Fruit fly (Drosophila melanogaster): ENCODE data around the gene CG43198.

The CG43198 gene

dm6 chrX:7453236-7453635, at the start of gene CG43198:
Gene CG43198 (minus strand): TSS chrX:7453336.
- TF ChIP-seq noc (tag; optimal IDR thresholded peaks at IDR 0.05) = no peak

DNA sequence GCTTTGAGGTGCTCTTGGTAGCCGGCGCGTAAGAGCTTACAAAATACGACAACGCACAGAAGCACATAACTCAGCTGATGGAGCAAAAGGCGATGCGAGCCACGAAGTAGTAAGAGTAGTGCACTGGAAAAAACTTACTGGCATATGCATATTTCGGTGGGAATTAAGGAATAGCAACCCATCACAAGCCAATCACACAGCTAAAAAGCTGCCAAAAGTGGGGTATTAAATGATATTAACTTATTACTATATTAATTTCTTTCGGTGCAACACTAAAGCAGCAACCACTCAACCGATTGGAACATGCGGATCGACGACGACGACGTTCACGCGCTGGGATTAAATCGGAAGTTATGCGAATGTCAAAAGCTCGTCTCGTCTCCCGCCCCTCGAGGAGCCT, 37.8 kb upstream of the CG43198 start:
- TF ChIP-seq noc (tag; optimal IDR thresholded peaks at IDR 0.05) = no peak

DNA sequence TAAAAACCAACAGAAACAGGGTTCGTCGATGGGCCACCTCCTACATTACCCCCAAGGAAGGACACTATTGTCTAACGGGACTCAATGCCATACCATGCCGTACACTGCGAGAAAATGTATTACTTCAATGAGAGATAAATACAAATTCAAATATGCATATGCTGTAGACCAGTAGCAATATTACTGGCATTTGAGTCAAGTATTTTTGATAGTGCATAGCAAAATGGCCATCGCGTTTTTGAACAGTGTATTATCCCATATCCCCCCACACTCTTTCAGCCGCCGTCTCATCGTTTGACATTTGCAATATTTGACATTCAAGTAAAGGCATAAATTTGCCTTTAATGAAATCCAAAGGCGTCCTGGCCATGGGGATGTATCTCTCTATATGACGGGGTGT, 35.1 kb upstream of the CG43198 start:
- TF ChIP-seq noc (tag; optimal IDR thresholded peaks at IDR 0.05) = no peak

- no peak for TF ChIP-seq noc (tag; optimal IDR thresholded peaks at IDR 0.05)
Observed at dm6 chrX:7486294-7486693, 33.2 kb upstream of the CG43198 start.

DNA sequence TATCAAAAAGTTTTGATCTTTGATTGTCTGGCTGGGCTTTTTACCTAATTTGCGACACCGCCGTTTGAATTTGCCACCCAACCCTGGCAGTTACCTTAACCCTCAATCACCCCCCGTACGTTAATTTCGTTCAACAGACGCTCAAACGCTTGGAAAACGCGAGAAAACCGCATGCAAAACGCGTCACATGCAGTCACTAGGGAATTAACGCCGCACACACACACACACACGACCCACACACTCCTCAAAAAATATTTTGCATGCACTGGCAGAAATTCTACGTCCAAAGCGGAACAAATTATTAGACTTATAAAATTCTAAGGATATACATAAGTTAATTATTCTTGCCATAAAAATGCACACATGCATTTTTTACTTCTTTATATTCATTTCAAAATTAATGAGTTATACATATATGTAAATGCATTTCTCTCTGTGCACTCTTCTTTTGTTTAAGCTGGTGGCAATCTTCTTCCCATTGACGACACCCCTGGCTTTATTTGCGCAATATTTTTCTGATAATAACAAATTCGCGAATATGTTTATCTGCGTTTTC, 22.1 kb upstream of the CG43198 start:
- TF ChIP-seq noc (tag; optimal IDR thresholded peaks at IDR 0.05) = no peak

DNA sequence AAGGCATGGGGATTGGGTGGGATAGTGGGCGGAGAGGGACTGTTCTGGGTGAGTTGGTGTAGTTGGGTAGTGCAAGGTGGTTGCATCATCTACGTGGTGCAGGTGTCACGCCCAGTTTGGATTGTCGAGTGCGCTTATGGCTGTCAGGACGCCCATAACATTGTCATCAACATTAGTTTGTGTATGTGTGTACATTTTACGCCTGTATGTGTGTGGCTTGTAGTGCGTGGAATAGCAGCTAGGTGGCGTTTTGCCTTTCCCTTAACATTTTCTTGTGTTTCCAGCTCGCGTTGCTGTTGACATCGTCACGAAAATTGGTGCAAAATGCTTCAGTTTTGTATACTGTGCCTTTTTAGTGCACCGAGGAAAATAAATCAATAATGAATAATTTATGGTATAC, 13.2 kb upstream of the CG43198 start:
- TF ChIP-seq noc (tag; optimal IDR thresholded peaks at IDR 0.05) = no peak

DNA sequence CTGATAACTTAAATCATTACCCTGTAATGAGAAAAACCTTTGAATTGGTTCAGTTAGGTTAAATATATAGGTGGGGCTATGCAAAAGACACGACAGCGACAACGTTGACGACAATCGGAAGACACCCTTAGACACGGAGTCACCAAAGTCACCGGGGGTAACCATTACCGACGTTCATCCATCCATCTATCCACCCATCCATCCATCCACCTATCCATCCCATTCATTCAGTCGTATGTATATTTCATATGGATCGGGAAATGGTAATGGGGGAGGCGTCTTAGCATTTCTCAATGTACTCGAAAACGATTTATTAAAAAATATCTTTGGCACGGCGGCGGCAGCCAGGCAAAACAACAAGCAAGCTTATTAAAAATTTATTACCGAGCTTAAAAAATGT, 9.0 kb upstream of the CG43198 start:
- no peak for TF ChIP-seq noc (tag; optimal IDR thresholded peaks at IDR 0.05)

- no peak for TF ChIP-seq noc (tag; optimal IDR thresholded peaks at IDR 0.05)
Observed at dm6 chrX:7451909-7452308, 1.2 kb downstream of the CG43198 start, which contains the start of gene CG11368. Gene CG11368 (plus strand): TSS chrX:7452209.

DNA sequence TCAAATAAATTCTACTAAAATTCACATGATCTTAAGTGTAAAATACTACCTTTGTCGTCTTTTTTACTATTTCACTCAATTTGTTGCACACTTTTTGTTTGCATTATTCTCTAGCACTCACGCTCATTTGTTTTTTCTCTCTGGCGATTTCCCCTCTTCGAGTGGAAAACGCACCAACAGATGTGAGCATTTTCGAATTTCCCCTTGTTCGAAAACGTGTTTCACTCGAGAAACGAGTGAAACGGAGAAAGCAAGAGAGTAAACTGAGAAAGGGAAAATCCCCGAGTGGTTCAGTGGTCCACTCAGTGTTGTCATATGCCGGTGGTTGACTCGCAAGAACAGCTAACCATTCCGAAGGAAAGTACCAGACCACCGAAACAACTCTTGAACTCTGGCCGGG, 8.1 kb downstream of the CG43198 start:
- no peak for TF ChIP-seq noc (tag; optimal IDR thresholded peaks at IDR 0.05)

dm6 chrX:7432393-7432792, 20.7 kb downstream of the CG43198 start:
- no peak for TF ChIP-seq noc (tag; optimal IDR thresholded peaks at IDR 0.05)

DNA sequence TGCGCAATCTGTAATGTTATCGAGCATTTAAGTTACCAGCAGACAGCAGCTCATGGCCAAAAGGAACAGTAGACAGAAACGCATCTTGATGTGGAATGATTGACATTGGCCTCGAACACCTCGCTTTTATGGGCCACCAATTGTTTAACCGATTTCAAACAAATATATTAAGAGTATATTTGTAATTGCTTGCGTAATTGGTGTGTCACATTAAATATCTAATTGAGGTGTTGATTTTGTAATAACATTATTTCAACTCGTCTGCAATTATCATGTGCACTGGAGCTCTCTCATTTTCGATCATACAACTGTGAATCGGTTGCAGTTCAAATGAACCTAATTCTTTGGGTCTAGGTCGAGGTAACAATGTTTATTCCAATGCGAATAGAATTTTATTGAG, 27.5 kb downstream of the CG43198 start, which contains the start of gene CG32726:
Gene CG32726, minus strand, starts transcription at position 101 of the 400 bp plus-strand sequence.
- no peak for TF ChIP-seq noc (tag; optimal IDR thresholded peaks at IDR 0.05)

DNA sequence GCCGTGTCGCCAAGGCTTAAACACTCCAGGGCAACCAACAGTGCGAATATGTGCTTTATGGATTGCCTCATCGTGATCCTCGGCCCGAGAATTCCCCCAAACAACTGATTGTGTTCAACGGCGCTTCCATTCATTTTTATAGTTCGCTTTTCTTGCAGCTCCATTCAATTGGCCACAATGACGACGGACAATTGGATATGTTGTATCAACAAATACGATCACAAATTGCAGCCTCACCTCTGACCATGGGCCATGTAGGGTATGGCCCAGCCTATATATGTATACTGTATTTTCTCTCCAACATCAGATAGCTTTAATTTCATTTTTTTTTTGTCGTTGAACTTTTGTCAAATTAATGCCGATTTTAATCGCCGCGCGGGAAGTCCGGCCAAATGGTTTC, 28.4 kb downstream of the CG43198 start, which contains the start of gene CG15036:
Gene CG15036, minus strand, starts transcription at position 101 of the 400 bp plus-strand sequence.
- TF ChIP-seq noc (tag; optimal IDR thresholded peaks at IDR 0.05) = no peak

DNA sequence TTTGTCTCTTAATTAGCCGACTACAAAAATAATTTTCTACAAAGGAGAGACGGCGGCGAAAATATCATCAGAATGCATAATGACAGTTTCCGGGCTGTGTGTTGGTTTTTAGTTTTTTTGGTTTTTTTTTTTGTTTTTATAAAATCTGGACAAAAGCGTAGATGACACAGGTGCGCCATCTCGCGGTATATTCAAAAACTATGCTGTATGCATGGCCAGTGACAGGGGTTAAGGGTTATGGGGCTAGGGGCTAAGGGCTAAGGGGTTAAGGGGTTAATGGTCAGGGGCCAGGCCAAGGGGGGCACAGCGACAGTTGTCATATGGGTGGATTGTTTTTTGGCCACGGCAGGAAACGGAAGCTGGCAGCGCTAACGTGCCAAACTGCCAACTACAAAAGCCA, 30.6 kb downstream of the CG43198 start:
- TF ChIP-seq noc (tag; optimal IDR thresholded peaks at IDR 0.05) = no peak

DNA sequence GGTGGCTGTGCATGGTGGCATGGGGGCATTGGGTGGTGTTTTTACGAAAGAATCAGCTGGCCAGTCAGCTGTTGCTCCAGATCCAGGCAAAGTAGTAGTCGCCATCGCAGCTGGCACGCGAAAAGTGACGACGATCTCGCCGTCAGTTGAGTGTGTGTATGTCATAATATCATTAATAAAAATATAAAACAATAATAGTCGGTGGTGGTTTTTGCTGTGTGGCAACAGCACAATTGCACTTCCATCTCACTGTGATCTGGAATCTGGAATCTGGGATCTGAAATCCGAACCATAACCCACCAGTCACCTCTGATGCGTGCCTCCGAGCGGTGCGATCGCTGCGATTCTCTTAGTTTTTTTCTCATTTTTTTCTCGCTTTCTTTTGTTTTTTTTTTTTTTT, 34.8 kb downstream of the CG43198 start, which contains the start of gene rumpel:
Gene rumpel, plus strand, starts transcription at position 301 of the 400 bp plus-strand sequence.
- no peak for TF ChIP-seq noc (tag; optimal IDR thresholded peaks at IDR 0.05)

DNA sequence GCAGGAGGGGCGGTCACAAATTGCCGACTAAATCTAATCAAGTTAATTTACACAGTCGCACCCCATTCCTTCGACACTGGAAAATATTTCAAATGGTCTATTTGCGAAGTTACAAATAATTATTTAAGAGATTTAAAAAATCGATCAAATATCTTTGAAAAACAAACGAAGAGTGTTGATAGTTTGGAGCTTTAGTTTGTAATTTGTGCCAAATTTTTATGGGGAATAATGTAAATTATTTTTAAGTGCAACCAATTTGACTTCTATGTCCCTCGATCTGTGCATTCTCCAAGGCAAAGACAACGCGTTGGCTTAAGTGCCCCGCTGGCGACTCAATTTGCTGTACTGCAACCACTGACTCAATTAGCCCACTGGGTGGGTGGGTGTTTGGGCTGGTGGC, 35.3 kb downstream of the CG43198 start:
- TF ChIP-seq noc (tag; optimal IDR thresholded peaks at IDR 0.05) = no peak

- TF ChIP-seq noc (tag; optimal IDR thresholded peaks at IDR 0.05) = no peak
Observed at dm6 chrX:7416953-7417352, 36.2 kb downstream of the CG43198 start, which contains the start of gene CG34337. Gene CG34337 (plus strand): TSS chrX:7417253.

- no peak for TF ChIP-seq noc (tag; optimal IDR thresholded peaks at IDR 0.05)
Observed at dm6 chrX:7415027-7415426, 38.1 kb downstream of the CG43198 start.

DNA sequence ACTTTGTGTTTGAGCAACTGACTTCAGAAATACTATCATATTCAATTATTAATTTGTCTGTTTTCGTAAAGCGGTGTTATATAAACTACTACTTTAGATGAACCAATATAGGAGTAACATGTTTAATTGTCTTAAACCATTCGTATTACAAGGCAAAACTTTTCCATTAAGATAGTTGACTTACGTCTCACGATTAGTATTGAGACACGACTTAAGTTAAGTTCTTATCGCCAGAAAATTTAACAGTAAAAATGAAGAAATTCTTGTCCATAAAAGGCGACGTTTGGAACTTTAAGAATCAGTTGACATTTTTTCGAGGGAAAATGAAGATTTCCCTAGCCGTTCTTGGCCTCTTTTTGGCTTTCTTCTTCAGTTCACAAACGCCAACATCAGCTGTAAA, 39.6 kb downstream of the CG43198 start, which contains the start of gene CG42705:
Gene CG42705, plus strand, starts transcription at position 301 of the 400 bp plus-strand sequence.
- no peak for TF ChIP-seq noc (tag; optimal IDR thresholded peaks at IDR 0.05)

All from whole organism, larva.